Worm (Caenorhabditis elegans) whole organism, L3 larva: ENCODE data around the gene F54D10.4.

Experiments used
- R02D3.7 ChIP-seq: fragments of 150-350 bp; optimal IDR thresholded peaks from 2 replicates; lab custom pipeline; 2014; ENCODE audit warnings: missing biosample characterization, missing genetic modification characterization
- ZK546.5 ChIP-seq: sonication (generic microtip); optimal IDR thresholded peaks from 2 replicates; lab custom pipeline; 2017; ENCODE audit warnings: missing biosample characterization, missing genetic modification characterization
- aly-2 ChIP-seq: fragments of 150-350 bp; optimal IDR thresholded peaks from 2 replicates; lab custom pipeline; 2014; ENCODE audit warnings: missing biosample characterization, missing genetic modification characterization
- ama-1 ChIP-seq: fragments of 150-350 bp; optimal IDR thresholded peaks from 2 replicates; lab custom pipeline; 2018
- ceh-16 ChIP-seq: sonication (generic microtip); optimal IDR thresholded peaks from 2 replicates; lab custom pipeline; 2017; ENCODE audit warnings: missing biosample characterization, missing genetic modification characterization
- ceh-28 ChIP-seq: fragments of 150-350 bp; optimal IDR thresholded peaks from 2 replicates; lab custom pipeline; 2014; ENCODE audit warnings: missing biosample characterization, missing genetic modification reagents, missing genetic modification characterization
- ceh-82 ChIP-seq: fragments of 150-350 bp; optimal IDR thresholded peaks from 2 replicates; lab custom pipeline; 2014; ENCODE audit warnings: missing biosample characterization, missing genetic modification characterization
- ceh-9 ChIP-seq: sonication (generic microtip); optimal IDR thresholded peaks from 2 replicates; lab custom pipeline; 2018; ENCODE audit warnings: missing biosample characterization, missing genetic modification characterization
- daf-12 ChIP-seq: fragments of 150-350 bp; optimal IDR thresholded peaks from 2 replicates; lab custom pipeline; 2014; ENCODE audit warnings: missing biosample characterization, missing genetic modification reagents, missing genetic modification characterization
- egl-27 ChIP-seq: sonication (generic microtip); optimal IDR thresholded peaks from 4 replicates; lab custom pipeline; 2017; ENCODE audit warnings: missing biosample characterization, missing genetic modification reagents, missing genetic modification characterization
- egl-5 ChIP-seq: fragments of 150-350 bp; optimal IDR thresholded peaks from 2 replicates; lab custom pipeline; 2017; ENCODE audit warnings: missing biosample characterization, missing genetic modification reagents, missing genetic modification characterization, inconsistent platforms
- elt-2 ChIP-seq: sonication (generic microtip); optimal IDR thresholded peaks from 2 replicates; lab custom pipeline; 2016; ENCODE audit warnings: missing genetic modification reagents, mild to moderate bottlenecking, missing genetic modification characterization, missing compliant biosample characterization
- elt-3 ChIP-seq, 3 experiments: fragments of 150-350 bp in 1 of 3; sonication (generic microtip) in 2 of 3; optimal IDR thresholded peaks; 2 replicates in 2 of 3; 4 replicates in 1 of 3; lab custom pipeline; 2014 to 2017; ENCODE audit warnings: missing biosample characterization in 3 of 3, missing genetic modification characterization in 3 of 3
- eor-1 ChIP-seq, 2 experiments: fragments of 150-350 bp; optimal IDR thresholded peaks; 2 replicates each; lab custom pipeline; 2014 to 2018; ENCODE audit warnings: missing biosample characterization in 2 of 2, missing genetic modification characterization in 2 of 2
- fkh-10 ChIP-seq: sonication (generic microtip); optimal IDR thresholded peaks from 2 replicates; lab custom pipeline; 2017; ENCODE audit warnings: missing biosample characterization, missing genetic modification reagents, missing genetic modification characterization
- fkh-2 ChIP-seq: fragments of 150-350 bp; optimal IDR thresholded peaks from 2 replicates; lab custom pipeline; 2014; ENCODE audit warnings: missing biosample characterization, missing genetic modification reagents, missing genetic modification characterization
- fos-1 ChIP-seq: fragments of 150-350 bp; optimal IDR thresholded peaks from 2 replicates; lab custom pipeline; 2014; ENCODE audit warnings: missing biosample characterization, missing genetic modification characterization
- hmg-11 ChIP-seq: sonication (generic microtip); optimal IDR thresholded peaks from 2 replicates; lab custom pipeline; 2016; ENCODE audit warnings: missing genetic modification characterization, missing compliant biosample characterization
- jun-1 ChIP-seq: fragments of 150-350 bp; optimal IDR thresholded peaks from 2 replicates; lab custom pipeline; 2014; ENCODE audit warnings: missing biosample characterization, missing genetic modification reagents, missing genetic modification characterization
- lin-39 ChIP-seq: fragments of 150-350 bp; optimal IDR thresholded peaks from 2 replicates; lab custom pipeline; 2018; ENCODE audit warnings: missing biosample characterization, missing genetic modification reagents, missing genetic modification characterization
- lsy-12 ChIP-seq: sonication (generic microtip); optimal IDR thresholded peaks from 2 replicates; lab custom pipeline; 2016; ENCODE audit warnings: mild to moderate bottlenecking, missing genetic modification characterization, missing compliant biosample characterization
- nhr-11 ChIP-seq: fragments of 150-350 bp; optimal IDR thresholded peaks from 2 replicates; lab custom pipeline; 2014; ENCODE audit warnings: missing biosample characterization, missing genetic modification characterization
- nhr-23 ChIP-seq: fragments of 150-350 bp; optimal IDR thresholded peaks from 2 replicates; lab custom pipeline; 2014; ENCODE audit warnings: missing biosample characterization, missing genetic modification reagents, missing genetic modification characterization
- nhr-237 ChIP-seq: fragments of 150-350 bp; optimal IDR thresholded peaks from 2 replicates; lab custom pipeline; 2014; ENCODE audit warnings: missing biosample characterization, missing genetic modification characterization
- nhr-25 ChIP-seq: sonication (generic microtip); optimal IDR thresholded peaks from 2 replicates; lab custom pipeline; 2017; ENCODE audit warnings: missing biosample characterization, missing genetic modification characterization
- nhr-28 ChIP-seq: fragments of 150-350 bp; optimal IDR thresholded peaks from 2 replicates; lab custom pipeline; 2014; ENCODE audit warnings: missing biosample characterization, missing genetic modification characterization
- nhr-43 ChIP-seq: sonication (generic microtip); optimal IDR thresholded peaks from 2 replicates; lab custom pipeline; 2016; ENCODE audit warnings: mild to moderate bottlenecking, missing genetic modification characterization, missing compliant biosample characterization; ENCODE audit not compliant: poor library complexity, severe bottlenecking
- nhr-67 ChIP-seq: fragments of 150-350 bp; optimal IDR thresholded peaks from 2 replicates; lab custom pipeline; 2014; ENCODE audit warnings: missing biosample characterization, missing genetic modification characterization
- nhr-76 ChIP-seq: fragments of 150-350 bp; sonication (generic microtip); optimal IDR thresholded peaks from 5 replicates; lab custom pipeline; 2014; ENCODE audit warnings: missing biosample characterization, missing genetic modification characterization
- nhr-77 ChIP-seq: fragments of 150-350 bp; optimal IDR thresholded peaks from 2 replicates; lab custom pipeline; 2014; ENCODE audit warnings: missing biosample characterization, missing genetic modification characterization
- pha-4 ChIP-seq: fragments of 150-350 bp; optimal IDR thresholded peaks from 2 replicates; lab custom pipeline; 2014; ENCODE audit warnings: missing biosample characterization, missing genetic modification reagents, missing genetic modification characterization
- pqm-1 ChIP-seq: fragments of 150-350 bp; optimal IDR thresholded peaks from 2 replicates; lab custom pipeline; 2017; ENCODE audit warnings: missing biosample characterization, missing genetic modification characterization, inconsistent platforms
- sea-2 ChIP-seq: fragments of 150-350 bp; sonication (generic microtip); optimal IDR thresholded peaks from 4 replicates; lab custom pipeline; 2014; ENCODE audit warnings: missing biosample characterization, missing genetic modification reagents, missing genetic modification characterization
- skn-1 ChIP-seq: fragments of 150-350 bp; optimal IDR thresholded peaks from 2 replicates; lab custom pipeline; 2014; ENCODE audit warnings: missing biosample characterization, missing genetic modification characterization
- tbx-2 ChIP-seq: sonication (generic microtip); optimal IDR thresholded peaks from 2 replicates; lab custom pipeline; 2016; ENCODE audit warnings: mild to moderate bottlenecking, missing genetic modification characterization, missing compliant biosample characterization
- unc-39 ChIP-seq: sonication (generic microtip); optimal IDR thresholded peaks from 4 replicates; lab custom pipeline; 2017; ENCODE audit warnings: missing biosample characterization, missing genetic modification characterization
- unc-62 ChIP-seq: fragments of 150-350 bp; sonication (generic microtip); optimal IDR thresholded peaks from 4 replicates; lab custom pipeline; 2014; ENCODE audit warnings: missing biosample characterization, missing genetic modification reagents, missing genetic modification characterization
- zag-1 ChIP-seq: fragments of 150-350 bp; optimal IDR thresholded peaks from 2 replicates; lab custom pipeline; 2014; ENCODE audit warnings: missing biosample characterization, missing genetic modification characterization
- ztf-11 ChIP-seq: fragments of 150-350 bp; optimal IDR thresholded peaks from 2 replicates; lab custom pipeline; 2014; ENCODE audit warnings: missing biosample characterization, missing genetic modification characterization
- ztf-4 ChIP-seq: fragments of 150-350 bp; optimal IDR thresholded peaks from 2 replicates; lab custom pipeline; 2014; ENCODE audit warnings: missing biosample characterization, missing genetic modification characterization

Gene F54D10.4

DNA sequence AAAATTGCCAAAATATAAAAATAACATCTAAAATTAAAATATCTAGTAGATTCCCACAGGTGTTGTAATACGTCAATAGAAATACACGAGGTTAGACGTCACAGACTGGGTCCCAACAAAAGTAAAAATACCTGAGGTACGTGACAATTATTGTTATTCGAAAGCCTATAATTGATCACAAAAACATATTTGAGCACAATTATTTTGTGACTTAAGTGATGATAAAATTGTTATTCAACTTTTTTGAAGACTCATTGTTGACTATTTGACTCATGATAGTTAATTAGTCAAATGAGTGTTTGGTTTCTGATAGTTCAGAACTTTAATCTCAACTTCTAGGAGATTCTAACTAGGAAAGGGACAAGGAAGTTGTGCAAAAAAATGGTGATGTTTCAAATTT lies 29.1 kb downstream of the F54D10.4 start:
- TF ChIP-seq fkh-2 (tag; lab: Kevin White, UChicago) (no peak), ceh-16 (tag; lab: Kevin White, UChicago) (no peak), elt-2 (tag; lab: Kevin White, UChicago) (no peak), sea-2 (GFP tag; lab: Kevin White, UChicago) (no peak), ceh-28 (tag; lab: Kevin White, UChicago) (no peak), nhr-237 (tag; lab: Kevin White, UChicago) (no peak), unc-62 (GFP tag; lab: Kevin White, UChicago) (no peak), pha-4 (tag; lab: Kevin White, UChicago) (no peak), daf-12 (tag; lab: Kevin White, UChicago) (no peak), elt-3 (tag; optimal IDR thresholded peaks at IDR 0.05; lab: Kevin White, UChicago) (no peak), ceh-9 (tag; lab: Kevin White, UChicago) (no peak), ZK546.5 (no peak), unc-39 (no peak), jun-1 (tag; lab: Kevin White, UChicago) (no peak), zag-1 (tag; lab: Kevin White, UChicago) (no peak), nhr-67 (tag; lab: Kevin White, UChicago) (no peak), lsy-12 (tag; lab: Kevin White, UChicago) (no peak), nhr-25 (tag; lab: Kevin White, UChicago) (no peak), ztf-11 (tag; lab: Kevin White, UChicago) (no peak), ztf-4 (no peak)
- TF ChIP-seq, all 47 proteins: peak for 0

DNA sequence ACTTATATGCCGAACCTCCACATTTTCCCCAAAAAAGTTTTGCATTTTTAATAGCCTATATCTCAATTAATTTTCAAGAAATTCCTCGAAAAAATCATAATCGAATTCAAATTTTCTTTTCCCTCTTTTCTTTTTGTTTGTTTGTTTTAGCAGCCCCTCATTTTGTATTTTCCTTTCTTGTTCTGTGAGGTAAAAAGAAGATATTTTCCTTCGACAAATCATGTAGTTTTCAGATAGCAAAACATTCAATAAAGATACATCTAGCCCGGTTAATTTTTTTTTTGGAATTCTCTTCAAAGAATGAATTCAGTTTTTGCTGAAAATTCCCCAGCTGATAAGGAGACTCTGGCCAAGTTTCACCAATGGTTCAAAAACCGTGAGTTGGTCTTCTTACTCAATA lies 31.1 kb downstream of the F54D10.4 start, which contains the start of gene T24E12.3:
Gene T24E12.3, plus strand, starts transcription at position 301 of the 400 bp plus-strand sequence.
- TF ChIP-seq elt-3 (tag; optimal IDR thresholded peaks at IDR 0.05; lab: Kevin White, UChicago): no peak
- TF ChIP-seq ceh-82 (tag; lab: Kevin White, UChicago): no peak
- TF ChIP-seq unc-62 (GFP tag; lab: Kevin White, UChicago): no peak
- no peak for TF ChIP-seq ama-1
- TF ChIP-seq zag-1 (tag; lab: Kevin White, UChicago): no peak
- no peak for TF ChIP-seq skn-1
- no peak for TF ChIP-seq nhr-25 (tag; lab: Kevin White, UChicago)
- no peak for TF ChIP-seq pqm-1
- no peak for TF ChIP-seq ztf-4
- TF ChIP-seq nhr-237 (tag; lab: Kevin White, UChicago): no peak

DNA sequence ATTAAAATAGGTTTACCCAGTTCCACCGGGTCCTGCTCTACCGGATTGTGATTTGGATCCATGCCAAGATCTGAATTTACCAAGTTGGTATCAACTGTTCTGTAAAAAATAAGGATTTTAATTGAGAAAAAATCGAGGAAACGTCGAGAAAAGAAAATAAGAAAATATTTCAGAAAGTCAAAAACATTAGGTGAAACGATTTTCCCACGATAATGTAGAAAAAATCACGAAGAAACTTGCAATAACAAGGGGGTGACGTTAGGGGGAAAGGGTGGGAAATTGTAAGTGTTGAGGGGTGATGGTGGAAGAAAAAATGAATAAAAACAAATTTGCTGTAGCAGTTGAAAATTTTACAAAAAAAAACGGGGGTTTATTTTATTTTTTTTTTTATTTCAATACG lies 33.7 kb downstream of the F54D10.4 start, which contains the start of gene T24E12.10:
Gene T24E12.10, minus strand, starts transcription at position 101 of the 400 bp plus-strand sequence.
- TF ChIP-seq tbx-2: no peak
- no peak for TF ChIP-seq nhr-237 (tag; lab: Kevin White, UChicago)
- TF ChIP-seq lin-39 (tag; lab: Kevin White, UChicago): no peak
- TF ChIP-seq ceh-28 (tag; lab: Kevin White, UChicago): no peak
- TF ChIP-seq hmg-11 (tag; lab: Kevin White, UChicago): no peak
- no peak for TF ChIP-seq zag-1 (tag; lab: Kevin White, UChicago)
- TF ChIP-seq unc-62 (GFP tag; lab: Kevin White, UChicago): no peak
- no peak for TF ChIP-seq ztf-4
- no peak for TF ChIP-seq nhr-28 (tag; lab: Kevin White, UChicago)
- TF ChIP-seq pha-4 (tag; lab: Kevin White, UChicago): no peak
- no peak for TF ChIP-seq nhr-25 (tag; lab: Kevin White, UChicago)
- no peak for TF ChIP-seq ceh-16 (tag; lab: Kevin White, UChicago)
- TF ChIP-seq fkh-10 (GFP tag; lab: Kevin White, UChicago): no peak
- no peak for TF ChIP-seq elt-3 (tag; optimal IDR thresholded peaks at IDR 0.05; lab: Kevin White, UChicago)
- no peak for TF ChIP-seq lsy-12 (tag; lab: Kevin White, UChicago)
- no peak for TF ChIP-seq nhr-11 (tag; lab: Kevin White, UChicago)
- TF ChIP-seq, all 47 proteins: peak for 0

DNA sequence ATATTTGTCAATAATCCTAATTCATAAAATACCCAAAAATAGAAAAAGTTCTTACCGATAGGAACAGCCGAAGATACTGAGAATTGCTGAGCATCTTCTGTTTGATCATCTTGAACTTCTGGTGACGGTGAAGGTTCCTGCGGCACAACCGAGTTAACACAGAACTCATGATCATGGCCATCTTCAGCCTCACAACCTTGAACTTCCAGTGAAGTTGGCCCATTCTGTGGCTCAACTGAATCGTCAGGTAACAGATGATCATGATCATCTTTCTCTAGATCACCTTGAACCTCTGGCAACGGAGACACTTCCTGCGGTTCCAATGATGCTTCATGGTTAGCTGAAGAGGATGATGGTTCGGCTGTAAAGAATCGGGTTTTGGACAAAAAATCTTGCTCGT lies 35.2 kb downstream of the F54D10.4 start:
- TF ChIP-seq egl-27 (tag; lab: Kevin White, UChicago): no peak
- TF ChIP-seq ceh-9 (tag; lab: Kevin White, UChicago): no peak
- TF ChIP-seq jun-1 (tag; lab: Kevin White, UChicago): no peak
- no peak for TF ChIP-seq pha-4 (tag; lab: Kevin White, UChicago)
- no peak for TF ChIP-seq aly-2 (tag; lab: Kevin White, UChicago)
- no peak for TF ChIP-seq tbx-2
- no peak for TF ChIP-seq ztf-4
- TF ChIP-seq nhr-237 (tag; lab: Kevin White, UChicago): no peak
- TF ChIP-seq nhr-23: no peak
- no peak for TF ChIP-seq fos-1 (tag; lab: Kevin White, UChicago)
- TF ChIP-seq ztf-11 (tag; lab: Kevin White, UChicago): no peak
- no peak for TF ChIP-seq nhr-76
- TF ChIP-seq nhr-43 (tag; lab: Kevin White, UChicago): no peak
- TF ChIP-seq nhr-77 (tag; lab: Kevin White, UChicago): no peak
- TF ChIP-seq egl-5 (tag; lab: Kevin White, UChicago): no peak
- TF ChIP-seq R02D3.7: no peak
- TF ChIP-seq lin-39 (tag; lab: Kevin White, UChicago): no peak
- no peak for TF ChIP-seq nhr-28 (tag; lab: Kevin White, UChicago)
- TF ChIP-seq eor-1 (tag; optimal IDR thresholded peaks at IDR 0.05; lab: Kevin White, UChicago): no peak
- no peak for TF ChIP-seq sea-2 (GFP tag; lab: Kevin White, UChicago)
